Fruit fly (Drosophila melanogaster) whole organism, embryonic: ENCODE measurements around the gene Bdp1.

ENCODE experiments used
- Antp ChIP-seq: fragments of 200-800 bp; sonication (Bioruptor generic); optimal IDR thresholded peaks from 3 replicates; lab custom pipeline; 2016; ENCODE audit warnings: missing biosample characterization, missing genetic modification characterization
- CG10543 ChIP-seq: fragments of 200-800 bp; sonication (Bioruptor generic); optimal IDR thresholded peaks from 3 replicates; lab custom pipeline; 2017; ENCODE audit warnings: missing biosample characterization, mild to moderate bottlenecking, missing genetic modification characterization, moderate library complexity
- CG10654 ChIP-seq: fragments of 200-800 bp; sonication (Bioruptor generic); optimal IDR thresholded peaks from 2 replicates; lab custom pipeline; 2016; ENCODE audit warnings: missing biosample characterization, missing genetic modification characterization
- CG11456 ChIP-seq: fragments of 200-800 bp; sonication (Bioruptor generic); IDR thresholded peaks from 3 replicates; pipeline ENCODE4 v1.3.6; 2022; ENCODE audit warnings: missing biosample characterization, missing genetic modification characterization
- CG12071 ChIP-seq: fragments of 200-800 bp; sonication (Bioruptor generic); optimal IDR thresholded peaks from 3 replicates; lab custom pipeline; 2018; ENCODE audit warnings: missing biosample characterization, mild to moderate bottlenecking, missing genetic modification characterization
- CG12299 ChIP-seq: fragments of 200-800 bp; sonication (Bioruptor generic); optimal IDR thresholded peaks from 2 replicates; lab custom pipeline; 2018; ENCODE audit warnings: missing biosample characterization, mild to moderate bottlenecking, missing genetic modification characterization
- CG12744 ChIP-seq: fragments of 200-800 bp; sonication (Bioruptor generic); optimal IDR thresholded peaks from 2 replicates; lab custom pipeline; 2016; ENCODE audit warnings: missing biosample characterization, missing genetic modification characterization
- CG13287 ChIP-seq: fragments of 200-800 bp; sonication (Bioruptor generic); IDR thresholded peaks from 2 replicates; pipeline ENCODE4 v1.3.6; 2022; ENCODE audit warnings: missing biosample characterization, missing genetic modification characterization; ENCODE audit not compliant: partially characterized antibody
- CG13894 ChIP-seq: fragments of 200-800 bp; sonication (Bioruptor generic); optimal IDR thresholded peaks from 3 replicates; lab custom pipeline; 2018; ENCODE audit warnings: missing biosample characterization, mild to moderate bottlenecking, missing genetic modification characterization, moderate library complexity
- CG15011 ChIP-seq: fragments of 200-800 bp; sonication (Bioruptor generic); optimal IDR thresholded peaks from 3 replicates; lab custom pipeline; 2018; ENCODE audit warnings: missing biosample characterization, mild to moderate bottlenecking, missing genetic modification characterization
- CG17612 ChIP-seq: fragments of 200-800 bp; sonication (Bioruptor generic); IDR thresholded peaks from 2 replicates; pipeline ENCODE4 v1.3.6; 2022; ENCODE audit warnings: missing biosample characterization, missing genetic modification characterization
- CG17802 ChIP-seq: fragments of 200-800 bp; sonication (Bioruptor generic); optimal IDR thresholded peaks from 2 replicates; lab custom pipeline; 2018; ENCODE audit warnings: missing biosample characterization, mild to moderate bottlenecking, missing genetic modification characterization, moderate library complexity
- CG2116 ChIP-seq: fragments of 200-800 bp; sonication (Bioruptor generic); optimal IDR thresholded peaks from 3 replicates; lab custom pipeline; 2018; ENCODE audit warnings: missing biosample characterization, mild to moderate bottlenecking, missing genetic modification characterization
- CG2120 ChIP-seq: fragments of 200-800 bp; sonication (Bioruptor generic); optimal IDR thresholded peaks from 3 replicates; lab custom pipeline; 2016; ENCODE audit warnings: missing biosample characterization, missing genetic modification characterization
- CG30020 ChIP-seq: fragments of 200-800 bp; optimal IDR thresholded peaks from 2 replicates; lab custom pipeline; 2019; ENCODE audit warnings: missing biosample characterization, mild to moderate bottlenecking, missing genetic modification characterization, moderate library complexity
- CG3407 ChIP-seq: fragments of 200-800 bp; sonication (Bioruptor generic); optimal IDR thresholded peaks from 2 replicates; lab custom pipeline; 2018; ENCODE audit warnings: missing biosample characterization, mild to moderate bottlenecking, missing genetic modification characterization
- CG4424 ChIP-seq: fragments of 200-800 bp; sonication (Bioruptor generic); optimal IDR thresholded peaks from 3 replicates; lab custom pipeline; 2016; ENCODE audit warnings: missing biosample characterization, missing genetic modification characterization
- CG7556 ChIP-seq: fragments of 200-800 bp; sonication (Bioruptor generic); optimal IDR thresholded peaks from 2 replicates; lab custom pipeline; 2017; ENCODE audit warnings: missing biosample characterization, mild to moderate bottlenecking, missing genetic modification characterization
- CG7786 ChIP-seq: fragments of 200-800 bp; sonication (Bioruptor generic); optimal IDR thresholded peaks from 2 replicates; lab custom pipeline; 2016; ENCODE audit warnings: missing biosample characterization, missing genetic modification characterization
- CG8765 ChIP-seq: fragments of 200-800 bp; sonication (Bioruptor generic); IDR thresholded peaks from 2 replicates; pipeline ENCODE4 v1.3.6; 2022; ENCODE audit warnings: missing biosample characterization, missing genetic modification characterization
- CG9797 ChIP-seq: fragments of 200-800 bp; sonication (Bioruptor generic); optimal IDR thresholded peaks from 3 replicates; lab custom pipeline; 2018; ENCODE audit warnings: missing biosample characterization, mild to moderate bottlenecking, missing genetic modification characterization
- CrebB ChIP-seq: fragments of 200-800 bp; sonication (Bioruptor generic); optimal IDR thresholded peaks from 3 replicates; lab custom pipeline; 2018; ENCODE audit warnings: missing biosample characterization, mild to moderate bottlenecking, missing genetic modification characterization
- D19B ChIP-seq: fragments of 200-800 bp; sonication (Bioruptor generic); optimal IDR thresholded peaks from 2 replicates; lab custom pipeline; 2017; ENCODE audit warnings: missing biosample characterization, mild to moderate bottlenecking, missing genetic modification characterization
- Dip3 ChIP-seq: fragments of 200-800 bp; sonication (Bioruptor generic); optimal IDR thresholded peaks from 3 replicates; lab custom pipeline; 2016; ENCODE audit warnings: missing biosample characterization, missing genetic modification characterization
- Fer3 ChIP-seq: fragments of 200-800 bp; sonication (Bioruptor generic); optimal IDR thresholded peaks from 2 replicates; lab custom pipeline; 2018; ENCODE audit warnings: missing biosample characterization, mild to moderate bottlenecking, missing genetic modification characterization, moderate library complexity
- H2.0 ChIP-seq: fragments of 200-800 bp; sonication (Bioruptor generic); IDR thresholded peaks from 2 replicates; pipeline ENCODE4 v1.3.6; 2022; ENCODE audit warnings: missing biosample characterization, missing genetic modification characterization
- HHEX ChIP-seq: fragments of 200-800 bp; sonication (Bioruptor generic); optimal IDR thresholded peaks from 3 replicates; lab custom pipeline; 2017; ENCODE audit warnings: missing biosample characterization, mild to moderate bottlenecking, missing genetic modification characterization, missing genetic modification reagents
- Hr3 ChIP-seq: fragments of 200-800 bp; sonication (Bioruptor generic); optimal IDR thresholded peaks from 3 replicates; lab custom pipeline; 2016; ENCODE audit warnings: missing biosample characterization, missing genetic modification characterization
- Lim3 ChIP-seq: fragments of 200-800 bp; sonication (Bioruptor generic); IDR thresholded peaks from 2 replicates; pipeline ENCODE4 v1.3.6; 2022; ENCODE audit warnings: missing biosample characterization, missing genetic modification characterization
- MESR4 ChIP-seq: fragments of 200-800 bp; sonication (Bioruptor generic); optimal IDR thresholded peaks from 2 replicates; lab custom pipeline; 2018; ENCODE audit warnings: missing biosample characterization, mild to moderate bottlenecking, missing genetic modification characterization, moderate library complexity
- Max ChIP-seq: fragments of 200-800 bp; sonication (Bioruptor generic); optimal IDR thresholded peaks from 2 replicates; lab custom pipeline; 2016; ENCODE audit warnings: missing biosample characterization, mild to moderate bottlenecking, missing genetic modification characterization
- Med ChIP-seq: fragments of 200-800 bp; sonication (Bioruptor generic); peaks from one replicate; lab custom pipeline; 2016; ENCODE audit warnings: missing biosample characterization, missing genetic modification characterization, mild to moderate bottlenecking, inconsistent platforms, moderate library complexity
- NfI ChIP-seq: fragments of 200-800 bp; sonication (Bioruptor generic); optimal IDR thresholded peaks from 3 replicates; lab custom pipeline; 2018; ENCODE audit warnings: missing biosample characterization, mild to moderate bottlenecking, missing genetic modification characterization, moderate library complexity
- Side ChIP-seq: fragments of 200-800 bp; sonication (Bioruptor generic); optimal IDR thresholded peaks from 2 replicates; lab custom pipeline; 2016; ENCODE audit warnings: missing biosample characterization, missing genetic modification characterization
- Spps ChIP-seq: fragments of 200-800 bp; sonication (Bioruptor generic); optimal IDR thresholded peaks from 2 replicates; lab custom pipeline; 2018; ENCODE audit warnings: missing biosample characterization, mild to moderate bottlenecking, missing genetic modification characterization
- bbx ChIP-seq: fragments of 200-800 bp; sonication (Bioruptor generic); IDR thresholded peaks from 2 replicates; pipeline ENCODE4 v1.3.6; 2022; ENCODE audit warnings: missing biosample characterization, missing genetic modification characterization; ENCODE audit not compliant: partially characterized antibody
- gcm2 ChIP-seq: fragments of 200-800 bp; sonication (Bioruptor generic); optimal IDR thresholded peaks from 2 replicates; lab custom pipeline; 2016; ENCODE audit warnings: missing biosample characterization, missing genetic modification characterization
- lmd ChIP-seq: fragments of 200-800 bp; sonication (Bioruptor generic); IDR thresholded peaks from 2 replicates; pipeline ENCODE4 v1.3.6; 2022; ENCODE audit warnings: missing biosample characterization, missing genetic modification characterization
- mam ChIP-seq: fragments of 200-800 bp; sonication (Bioruptor generic); optimal IDR thresholded peaks from 3 replicates; lab custom pipeline; 2016; ENCODE audit warnings: missing biosample characterization, missing genetic modification characterization
- nau ChIP-seq: fragments of 200-800 bp; sonication (Bioruptor generic); optimal IDR thresholded peaks from 3 replicates; lab custom pipeline; 2017; ENCODE audit warnings: missing biosample characterization, mild to moderate bottlenecking, missing genetic modification characterization, missing genetic modification reagents
- nom ChIP-seq: fragments of 200-800 bp; sonication (Bioruptor generic); optimal IDR thresholded peaks from 2 replicates; lab custom pipeline; 2017; ENCODE audit warnings: missing biosample characterization, missing genetic modification characterization, mild to moderate bottlenecking, moderate library complexity, missing genetic modification reagents
- odd ChIP-seq: fragments of 200-800 bp; sonication (Bioruptor generic); optimal IDR thresholded peaks from 2 replicates; lab custom pipeline; 2017; ENCODE audit warnings: missing biosample characterization, mild to moderate bottlenecking, missing genetic modification characterization
- prd ChIP-seq, 3 experiments: fragments of >200 bp in 2 of 3; fragments of 200-800 bp in 1 of 3; sonication (Bioruptor generic) in 1 of 3; optimal IDR thresholded peaks in 2 of 3; IDR thresholded peaks in 1 of 3; 2 replicates in 2 of 3; 3 replicates in 1 of 3; pipeline versions ENCODE4 v1.3.6 to Lab custom; 2017 to 2022; ENCODE audit warnings: missing biosample characterization in 1 of 3, missing genetic modification characterization in 1 of 3
- ranshi ChIP-seq: fragments of 200-800 bp; sonication (Bioruptor generic); IDR thresholded peaks from 2 replicates; pipeline ENCODE4 v1.3.6; 2022; ENCODE audit warnings: missing biosample characterization, missing genetic modification characterization
- scrt ChIP-seq: fragments of 200-800 bp; sonication (Bioruptor generic); optimal IDR thresholded peaks from 2 replicates; lab custom pipeline; 2018; ENCODE audit warnings: missing biosample characterization, mild to moderate bottlenecking, missing genetic modification characterization, moderate library complexity
- slou ChIP-seq: fragments of 200-800 bp; sonication (Bioruptor generic); optimal IDR thresholded peaks from 3 replicates; lab custom pipeline; 2016; ENCODE audit warnings: missing biosample characterization, missing genetic modification characterization
- tap ChIP-seq: fragments of 200-800 bp; optimal IDR thresholded peaks from 3 replicates; lab custom pipeline; 2019; ENCODE audit warnings: missing biosample characterization, mild to moderate bottlenecking, missing genetic modification characterization, moderate library complexity
- tna ChIP-seq: fragments of 200-800 bp; sonication (Bioruptor generic); IDR thresholded peaks from 2 replicates; pipeline ENCODE4 v1.3.6; 2022; ENCODE audit warnings: missing biosample characterization, missing genetic modification characterization; ENCODE audit not compliant: partially characterized antibody
- trem ChIP-seq: fragments of 200-800 bp; optimal IDR thresholded peaks from 3 replicates; lab custom pipeline; 2019; ENCODE audit warnings: missing biosample characterization, mild to moderate bottlenecking, missing genetic modification characterization, moderate library complexity
- wdn ChIP-seq: fragments of 200-800 bp; sonication (Bioruptor generic); IDR thresholded peaks from 2 replicates; pipeline ENCODE4 v1.3.6; 2022; ENCODE audit warnings: missing biosample characterization, missing genetic modification characterization

Bdp1 gene

DNA sequence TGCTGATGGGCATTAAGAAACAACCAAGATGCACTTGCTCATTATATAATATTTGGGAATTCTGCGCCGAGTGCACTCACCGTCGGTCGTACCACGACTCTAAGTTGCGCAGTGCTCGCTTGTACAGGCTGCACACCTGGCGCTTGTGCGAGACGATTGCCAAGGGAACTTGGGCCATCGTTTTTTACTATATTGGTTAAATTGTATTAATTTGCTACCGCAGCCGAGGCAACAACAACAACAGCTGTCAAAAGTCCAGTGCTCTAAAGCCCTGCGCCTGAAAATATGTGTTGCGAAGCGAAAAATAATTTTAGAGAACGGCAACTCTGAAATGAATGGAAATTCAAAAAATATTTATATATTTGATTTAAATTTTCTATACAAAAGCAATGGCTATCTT is 2.9 kb downstream of the Bdp1 start, which contains the start of gene ND-B22 (continued):
- TF ChIP-seq HHEX (GFP tag; lab: Kevin White, UChicago) (peak; percentile 47), CG2120 (peak; percentile 73), NfI (GFP tag; lab: Kevin White, UChicago) (peak; percentile 68), CG15011 (GFP tag; lab: Kevin White, UChicago) (no peak), CG4424 (peak; percentile 26), nau (GFP tag; lab: Kevin White, UChicago) (peak; percentile 32), CG17612 (no peak), CG8765 (GFP tag; lab: Robert Waterston, UW) (no peak), CG2116 (GFP tag; lab: Kevin White, UChicago) (peak; percentile 3), CrebB (tag; lab: Kevin White, UChicago) (no peak), CG12299 (tag; lab: Kevin White, UChicago) (no peak), CG3407 (GFP tag; lab: Kevin White, UChicago) (peak; percentile 26), nom (GFP tag; lab: Kevin White, UChicago) (peak; percentile 37), CG30020 (tag; lab: Kevin White, UChicago) (peak; percentile 43), CG17802 (tag; lab: Kevin White, UChicago) (peak; percentile 32), CG10543 (GFP tag; lab: Kevin White, UChicago) (peak; percentile 38), Lim3 (GFP tag; lab: Robert Waterston, UW) (no peak), gcm2 (no peak), lmd (no peak), D19B (GFP tag; lab: Kevin White, UChicago) (peak; percentile 26), Spps (tag; lab: Kevin White, UChicago) (no peak), mam (GFP tag; lab: Kevin White, UChicago) (peak; percentile 58), CG9797 (GFP tag; lab: Kevin White, UChicago) (no peak), CG7556 (GFP tag; lab: Kevin White, UChicago) (peak; percentile 16), CG13287 (GFP tag; lab: Robert Waterston, UW) (peak; percentile 63), slou (GFP tag; lab: Kevin White, UChicago) (peak; percentile 4), trem (tag; lab: Kevin White, UChicago) (peak; percentile 39), H2.0 (GFP tag; lab: Robert Waterston, UW) (peak; percentile 50), Antp (GFP tag; lab: Kevin White, UChicago) (peak; percentile 4), CG12071 (no peak), CG11456 (peak; percentile 12; the same call in 1 of the 3 replicates), bbx (GFP tag; lab: Robert Waterston, UW) (peak; percentile 41), MESR4 (GFP tag; lab: Kevin White, UChicago) (peak; percentile 90), Side (GFP tag; lab: Kevin White, UChicago) (no peak), tap (peak; percentile 16), CG12744 (GFP tag; lab: Kevin White, UChicago) (no peak), CG7786 (GFP tag; lab: Kevin White, UChicago) (peak; percentile 5), wdn (peak; percentile 22; the same call in 1 of the 2 replicates), Dip3 (peak; percentile 61), CG13894 (tag; lab: Kevin White, UChicago) (peak; percentile 8), CG10654 (peak; percentile 31), odd (peak; percentile 32), Hr3 (GFP tag; lab: Kevin White, UChicago) (peak; percentile 3), Max (GFP tag; lab: Kevin White, UChicago) (peak; percentile 30), Med (peak; percentile 88), scrt (peak; percentile 24), prd (optimal IDR thresholded peaks at IDR 0.05; lab: Kevin White, UChicago) (no peak), prd (GFP tag; IDR thresholded peaks at IDR 0.05; lab: Robert Waterston, UW) (0 out of 3 replicates have a peak, but pooled peaks have one; percentile 7), tna (0 out of 2 replicates have a peak, but pooled peaks have one; percentile 33), ranshi (GFP tag; lab: Robert Waterston, UW) (0 out of 2 replicates have a peak, but pooled peaks have one; percentile 22), Fer3 (tag; lab: Kevin White, UChicago) (peak; percentile 31)
